Worm (Caenorhabditis elegans) whole organism, mixed stage, embryonic: ENCODE results near the gene EEED8.13.
A peak's percentile ranks its signal among the peaks of the same experiment; 100 is the strongest.

Experiments
- M03D4.4 ChIP-seq: sonication (generic microtip); optimal IDR thresholded peaks from 2 replicates; lab custom pipeline; 2017; ENCODE audit warnings: mild to moderate bottlenecking, missing genetic modification characterization, missing compliant biosample characterization
- bed-3 ChIP-seq: fragments of 200-800 bp; sonication (Bioruptor generic); optimal IDR thresholded peaks from 3 replicates; lab custom pipeline; 2018; ENCODE audit warnings: mild to moderate bottlenecking, missing genetic modification characterization, moderate library complexity, missing compliant biosample characterization
- blmp-1 ChIP-seq: fragments of 150-350 bp; optimal IDR thresholded peaks from 2 replicates; lab custom pipeline; 2014; ENCODE audit warnings: missing biosample characterization, missing genetic modification characterization
- ceh-39 ChIP-seq: fragments of 150-350 bp; optimal IDR thresholded peaks from 2 replicates; lab custom pipeline; 2014; ENCODE audit warnings: missing biosample characterization, missing genetic modification characterization
- ceh-43 ChIP-seq: fragments of 200-800 bp; sonication (Bioruptor generic); optimal IDR thresholded peaks from 2 replicates; lab custom pipeline; 2018; ENCODE audit warnings: mild to moderate bottlenecking, missing genetic modification characterization, moderate library complexity, missing compliant biosample characterization
- ceh-83 ChIP-seq: fragments of 200-800 bp; sonication (Bioruptor generic); optimal IDR thresholded peaks from 2 replicates; lab custom pipeline; 2018; ENCODE audit warnings: mild to moderate bottlenecking, missing genetic modification characterization, missing compliant biosample characterization
- ces-1 ChIP-seq: fragments of 150-350 bp; optimal IDR thresholded peaks from 2 replicates; lab custom pipeline; 2014; ENCODE audit warnings: missing biosample characterization, missing genetic modification reagents, missing genetic modification characterization
- cnd-1 ChIP-seq: fragments of 200-800 bp; sonication (Bioruptor generic); optimal IDR thresholded peaks from 2 replicates; lab custom pipeline; 2018; ENCODE audit warnings: mild to moderate bottlenecking, missing genetic modification characterization, missing compliant biosample characterization
- drap-1 ChIP-seq: fragments of 200-800 bp; sonication (Bioruptor generic); optimal IDR thresholded peaks from 3 replicates; lab custom pipeline; 2018; ENCODE audit warnings: mild to moderate bottlenecking, missing genetic modification characterization, missing compliant biosample characterization
- elt-1 ChIP-seq: sonication (generic microtip); optimal IDR thresholded peaks from 2 replicates; lab custom pipeline; 2017; ENCODE audit warnings: missing genetic modification characterization, mild to moderate bottlenecking, missing compliant biosample characterization, antibody characterized with exemption, moderate library complexity, borderline replicate concordance; ENCODE audit not compliant: insufficient read depth
- elt-3 ChIP-seq: fragments of 150-350 bp; optimal IDR thresholded peaks from 2 replicates; lab custom pipeline; 2014; ENCODE audit warnings: missing biosample characterization, missing genetic modification characterization
- flh-1 ChIP-seq: fragments of 200-800 bp; sonication (Bioruptor generic); optimal IDR thresholded peaks from 2 replicates; lab custom pipeline; 2018; ENCODE audit warnings: mild to moderate bottlenecking, missing genetic modification characterization, moderate library complexity, missing compliant biosample characterization
- ham-2 ChIP-seq: fragments of 200-800 bp; sonication (Bioruptor generic); optimal IDR thresholded peaks from 2 replicates; lab custom pipeline; 2018; ENCODE audit warnings: mild to moderate bottlenecking, missing genetic modification characterization, missing compliant biosample characterization
- hlh-1 ChIP-seq: fragments of 150-350 bp; optimal IDR thresholded peaks from 2 replicates; lab custom pipeline; 2014; ENCODE audit warnings: missing biosample characterization, missing genetic modification reagents, missing genetic modification characterization
- lin-13 ChIP-seq: fragments of 150-350 bp; optimal IDR thresholded peaks from 2 replicates; lab custom pipeline; 2014; ENCODE audit warnings: missing biosample characterization, missing genetic modification characterization
- lin-32 ChIP-seq: fragments of 200-800 bp; sonication (Bioruptor generic); optimal IDR thresholded peaks from 2 replicates; lab custom pipeline; 2018; ENCODE audit warnings: mild to moderate bottlenecking, missing genetic modification characterization, missing compliant biosample characterization
- lsy-2 ChIP-seq: fragments of 150-350 bp; optimal IDR thresholded peaks from 2 replicates; lab custom pipeline; 2014; ENCODE audit warnings: missing biosample characterization, missing genetic modification characterization
- mab-5 ChIP-seq: fragments of 150-350 bp; optimal IDR thresholded peaks from 2 replicates; lab custom pipeline; 2014; ENCODE audit warnings: missing biosample characterization, missing genetic modification characterization
- mep-1 ChIP-seq: fragments of 150-350 bp; optimal IDR thresholded peaks from 2 replicates; lab custom pipeline; 2017; ENCODE audit warnings: missing biosample characterization, missing genetic modification reagents, missing genetic modification characterization, inconsistent platforms
- mls-2 ChIP-seq: sonication (generic microtip); optimal IDR thresholded peaks from 2 replicates; lab custom pipeline; 2016; ENCODE audit warnings: mild to moderate bottlenecking, missing genetic modification characterization, moderate library complexity, missing compliant biosample characterization
- nhr-12 ChIP-seq: fragments of 150-350 bp; optimal IDR thresholded peaks from 2 replicates; lab custom pipeline; 2014; ENCODE audit warnings: missing biosample characterization, missing genetic modification characterization
- nhr-2 ChIP-seq: fragments of 150-350 bp; optimal IDR thresholded peaks from 2 replicates; lab custom pipeline; 2014; ENCODE audit warnings: missing biosample characterization, missing genetic modification characterization
- nhr-237 ChIP-seq: fragments of 150-350 bp; optimal IDR thresholded peaks from 2 replicates; lab custom pipeline; 2014; ENCODE audit warnings: missing biosample characterization, missing genetic modification characterization
- nhr-28 ChIP-seq: fragments of 150-350 bp; optimal IDR thresholded peaks from 2 replicates; lab custom pipeline; 2014; ENCODE audit warnings: missing biosample characterization, missing genetic modification characterization
- nhr-76 ChIP-seq: sonication (generic microtip); optimal IDR thresholded peaks from 2 replicates; lab custom pipeline; 2017; ENCODE audit warnings: missing biosample characterization, missing genetic modification characterization
- pha-4 ChIP-seq: fragments of 150-350 bp; optimal IDR thresholded peaks from 2 replicates; lab custom pipeline; 2018; ENCODE audit warnings: missing biosample characterization, missing genetic modification reagents, missing genetic modification characterization
- sem-2 ChIP-seq: fragments of 200-800 bp; sonication (Bioruptor generic); optimal IDR thresholded peaks from 2 replicates; lab custom pipeline; 2018; ENCODE audit warnings: mild to moderate bottlenecking, missing genetic modification characterization, missing compliant biosample characterization
- snpc-4 ChIP-seq: fragments of 150-350 bp; optimal IDR thresholded peaks from 2 replicates; lab custom pipeline; 2014; ENCODE audit warnings: missing biosample characterization, missing genetic modification characterization
- sptf-1 ChIP-seq: sonication (generic microtip); optimal IDR thresholded peaks from 2 replicates; lab custom pipeline; 2017; ENCODE audit warnings: mild to moderate bottlenecking, missing genetic modification characterization, moderate library complexity, missing compliant biosample characterization
- tbx-8 ChIP-seq: fragments of 200-800 bp; sonication (Bioruptor generic); optimal IDR thresholded peaks from 2 replicates; lab custom pipeline; 2018; ENCODE audit warnings: mild to moderate bottlenecking, missing genetic modification characterization, moderate library complexity, missing compliant biosample characterization
- unc-120 ChIP-seq: sonication (generic microtip); optimal IDR thresholded peaks from 2 replicates; lab custom pipeline; 2017; ENCODE audit warnings: missing genetic modification characterization, missing compliant biosample characterization; ENCODE audit not compliant: poor library complexity, severe bottlenecking
- unc-39 ChIP-seq: fragments of 150-350 bp; optimal IDR thresholded peaks from 2 replicates; lab custom pipeline; 2014; ENCODE audit warnings: missing biosample characterization, missing genetic modification characterization
- unc-62 ChIP-seq: fragments of 150-350 bp; optimal IDR thresholded peaks from 2 replicates; lab custom pipeline; 2014; ENCODE audit warnings: missing biosample characterization, missing genetic modification reagents, missing genetic modification characterization
- zip-8 ChIP-seq: fragments of 150-350 bp; optimal IDR thresholded peaks from 2 replicates; lab custom pipeline; 2014; ENCODE audit warnings: missing biosample characterization, missing genetic modification characterization
- ztf-11 ChIP-seq: fragments of 150-350 bp; optimal IDR thresholded peaks from 2 replicates; lab custom pipeline; 2014; ENCODE audit warnings: missing biosample characterization, missing genetic modification characterization

The EEED8.13 gene

DNA sequence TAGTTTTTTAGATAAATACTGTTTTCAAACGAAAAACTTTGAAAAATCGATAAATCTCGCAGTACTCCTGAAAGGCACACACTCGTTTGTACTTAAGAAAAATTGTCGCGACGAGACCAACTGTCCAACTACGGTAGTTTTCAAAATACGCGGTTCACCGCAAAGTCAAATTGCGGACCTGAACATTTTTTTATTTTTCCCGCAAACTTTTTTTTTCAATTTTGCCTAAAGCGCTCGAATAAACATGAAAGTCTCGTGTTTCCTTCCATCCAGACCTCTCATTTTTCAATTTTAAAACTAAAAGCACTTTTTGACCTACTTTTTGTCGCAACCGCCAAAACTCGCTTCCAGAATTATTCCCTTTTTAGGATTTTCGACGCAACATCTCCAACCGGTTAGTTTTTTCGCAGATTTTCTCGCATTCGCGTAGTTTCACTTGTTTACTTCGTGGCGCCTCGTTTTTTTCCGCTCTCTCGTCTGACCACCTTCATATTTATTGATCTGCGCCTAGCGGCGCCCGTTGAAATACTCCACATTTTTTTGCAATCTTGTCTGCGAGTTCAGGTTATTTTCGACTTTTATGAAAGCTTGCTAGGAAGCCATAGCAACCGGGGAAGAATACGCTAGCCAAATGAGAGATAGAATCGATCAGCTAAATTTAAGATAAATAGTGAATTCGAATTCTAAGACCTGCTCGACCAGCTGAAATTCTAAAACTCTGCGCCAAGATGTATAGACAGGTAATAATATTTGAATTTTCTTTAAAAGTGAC lies 34.7 kb downstream of the EEED8.13 start, which contains the start of gene prdx-2:
Gene prdx-2, plus strand, starts transcription at position 729 of the 772 bp plus-strand sequence.
- TF ChIP-seq ztf-11 (tag; lab: Kevin White, UChicago) (no peak), lsy-2 (tag; lab: Kevin White, UChicago) (peak; percentile 70)

DNA sequence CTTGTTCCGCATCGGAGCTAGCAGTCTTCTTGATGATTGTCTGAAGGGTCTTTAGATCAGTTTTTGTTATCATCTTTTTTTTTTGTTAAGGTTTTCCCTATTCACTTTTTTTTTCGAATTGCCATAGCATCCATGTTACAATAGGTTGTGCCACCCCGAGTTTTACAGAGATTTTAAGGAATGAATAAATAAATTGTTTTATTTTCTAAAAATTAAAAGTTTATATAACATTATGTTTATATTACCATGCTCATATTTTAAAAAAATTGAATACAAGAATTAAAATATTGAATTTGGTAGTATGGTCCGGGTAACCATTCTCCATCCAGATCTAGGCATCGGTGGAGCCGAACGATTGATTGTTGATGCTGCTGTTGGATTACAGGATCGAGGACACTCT lies 37.4 kb downstream of the EEED8.13 start, which contains the start of gene algn-2:
Gene algn-2, plus strand, starts transcription at position 301 of the 400 bp plus-strand sequence.
- TF ChIP-seq nhr-237 (tag; lab: Kevin White, UChicago) (no peak), ceh-83 (no peak), hlh-1 (no peak), nhr-76 (tag; lab: Kevin White, UChicago) (no peak), unc-120 (tag; lab: Kevin White, UChicago) (no peak)

DNA sequence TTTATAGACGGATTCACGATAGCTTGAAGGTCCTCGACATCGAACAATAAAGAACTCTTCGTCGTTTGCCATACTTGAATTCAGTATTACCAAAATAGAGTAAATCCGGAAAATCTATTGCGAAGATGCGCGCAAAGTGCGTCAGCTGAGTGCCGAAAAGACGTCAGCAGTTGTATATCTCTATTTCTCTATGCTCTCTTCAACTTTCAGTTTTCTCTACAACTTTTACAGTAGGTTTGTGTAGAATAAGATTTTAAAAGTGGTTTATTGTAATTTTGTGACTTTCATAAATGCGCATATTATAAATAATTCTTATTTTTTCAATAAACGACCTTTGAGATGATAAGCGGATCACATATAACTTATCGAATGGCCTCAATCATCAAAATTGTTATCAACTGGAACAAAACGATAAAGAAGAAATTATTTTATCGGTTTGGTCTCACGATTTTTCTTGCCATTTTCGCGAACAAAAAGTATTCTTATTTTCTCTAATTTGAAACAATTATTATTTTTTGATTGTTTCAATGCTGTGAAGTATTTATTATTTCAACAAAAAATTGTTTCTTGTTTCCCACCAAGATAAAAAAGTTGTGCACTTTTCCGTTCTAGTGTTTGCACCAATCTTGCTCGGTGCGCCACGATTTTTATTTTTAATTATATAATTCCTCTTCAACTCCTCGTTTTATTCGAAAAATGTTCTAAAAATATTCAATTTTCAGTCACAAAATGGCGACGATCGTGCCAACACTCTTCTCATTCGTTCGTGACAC lies 38.9 kb downstream of the EEED8.13 start, which contains the start of the genes agt-2 and F09E5.3:
Gene agt-2, minus strand, starts transcription at position 553 of the 773 bp plus-strand sequence.
Gene F09E5.3, plus strand, starts transcription at position 723 of the 773 bp plus-strand sequence.
- peak; percentile 90 for TF ChIP-seq mep-1 (tag; lab: Kevin White, UChicago)
- no peak for TF ChIP-seq nhr-12 (tag; lab: Kevin White, UChicago)
- TF ChIP-seq nhr-2: peak; percentile 13
- TF ChIP-seq ceh-39 (tag; lab: Kevin White, UChicago): peak; percentile 68
- no peak for TF ChIP-seq ceh-43 (GFP tag; lab: Kevin White, UChicago)
- TF ChIP-seq cnd-1 (tag; lab: Kevin White, UChicago): peak; percentile 36
- no peak for TF ChIP-seq zip-8 (tag; lab: Kevin White, UChicago)
- TF ChIP-seq ham-2: no peak
- peak; percentile 71 for TF ChIP-seq sptf-1
- TF ChIP-seq pha-4 (tag; lab: Kevin White, UChicago): peak; percentile 95
- TF ChIP-seq ztf-11 (tag; lab: Kevin White, UChicago): peak; percentile 53
- TF ChIP-seq flh-1 (GFP tag; lab: Kevin White, UChicago): no peak
- TF ChIP-seq drap-1 (GFP tag; lab: Kevin White, UChicago): peak; percentile 53
- no peak for TF ChIP-seq lin-32 (GFP tag; lab: Kevin White, UChicago)
- TF ChIP-seq nhr-237 (tag; lab: Kevin White, UChicago): peak; percentile 77
- no peak for TF ChIP-seq snpc-4
- peak; percentile 74 for TF ChIP-seq ces-1 (GFP tag; lab: Kevin White, UChicago)
- no peak for TF ChIP-seq unc-120 (tag; lab: Kevin White, UChicago)
- peak; percentile 37 for TF ChIP-seq hlh-1
- no peak for TF ChIP-seq elt-3 (tag; lab: Kevin White, UChicago)
- TF ChIP-seq mls-2 (tag; lab: Kevin White, UChicago): peak; percentile 17
- no peak for TF ChIP-seq nhr-28 (tag; lab: Kevin White, UChicago)
- peak; percentile 26 for TF ChIP-seq unc-62 (GFP tag; lab: Kevin White, UChicago)
- TF ChIP-seq M03D4.4: peak; percentile 9
- peak; percentile 89 for TF ChIP-seq lsy-2 (tag; lab: Kevin White, UChicago)
- TF ChIP-seq elt-1 (tag; lab: Kevin White, UChicago): no peak
- peak; percentile 47 for TF ChIP-seq ceh-83
- no peak for TF ChIP-seq tbx-8 (GFP tag; lab: Kevin White, UChicago)
- peak; percentile 3 for TF ChIP-seq blmp-1 (tag; lab: Kevin White, UChicago)
- TF ChIP-seq lin-13 (tag; lab: Kevin White, UChicago): peak; percentile 90
- no peak for TF ChIP-seq mab-5 (tag; lab: Kevin White, UChicago)
- no peak for TF ChIP-seq bed-3
- no peak for TF ChIP-seq sem-2
- no peak for TF ChIP-seq unc-39 (tag; lab: Kevin White, UChicago)
- no peak for TF ChIP-seq nhr-76 (tag; lab: Kevin White, UChicago)
